Worm (Caenorhabditis elegans) whole organism, young adult: Measurements from ENCODE around the gene T01E8.1.

Experiments used
- F23B12.7 ChIP-seq: sonication (generic microtip); optimal IDR thresholded peaks from 2 replicates; lab custom pipeline; 2017; ENCODE audit warnings: missing genetic modification characterization, mild to moderate bottlenecking, missing compliant biosample characterization, antibody characterized with exemption, moderate library complexity; ENCODE audit not compliant: insufficient read depth
- F49E8.2 ChIP-seq: sonication (generic microtip); optimal IDR thresholded peaks from 3 replicates; lab custom pipeline; 2017; ENCODE audit warnings: missing genetic modification characterization, mild to moderate bottlenecking, missing compliant biosample characterization, antibody characterized with exemption, moderate library complexity; ENCODE audit not compliant: insufficient read depth
- F57C9.4 ChIP-seq: sonication (generic microtip); optimal IDR thresholded peaks from 2 replicates; lab custom pipeline; 2017; ENCODE audit warnings: mild to moderate bottlenecking, missing genetic modification characterization, missing compliant biosample characterization
- K12H6.12 ChIP-seq: fragments of 200-800 bp; sonication (Bioruptor generic); optimal IDR thresholded peaks from 2 replicates; lab custom pipeline; 2018; ENCODE audit warnings: mild to moderate bottlenecking, missing genetic modification characterization, missing compliant biosample characterization
- Y53F4B.3 ChIP-seq: fragments of 200-800 bp; sonication (Bioruptor generic); IDR thresholded peaks from 2 replicates; pipeline ENCODE4 v1.3.6; 2022; ENCODE audit warnings: missing genetic modification reagents, missing genetic modification characterization, missing compliant biosample characterization
- Y95B8A.8 ChIP-seq: fragments of 200-800 bp; sonication (Bioruptor generic); IDR thresholded peaks from 2 replicates; pipeline ENCODE4 v1.3.6; 2022; ENCODE audit warnings: missing genetic modification reagents, missing genetic modification characterization, missing compliant biosample characterization
- atf-7 ChIP-seq: sonication (generic microtip); optimal IDR thresholded peaks from 2 replicates; lab custom pipeline; 2017; ENCODE audit warnings: mild to moderate bottlenecking, missing genetic modification characterization, missing compliant biosample characterization
- ets-4 ChIP-seq: fragments of 200-800 bp; sonication (Bioruptor generic); optimal IDR thresholded peaks from 2 replicates; lab custom pipeline; 2018; ENCODE audit warnings: mild to moderate bottlenecking, missing genetic modification characterization, missing compliant biosample characterization
- him-1 ChIP-seq: sonication (generic microtip); optimal IDR thresholded peaks from 2 replicates; lab custom pipeline; 2016; ENCODE audit warnings: missing genotype, missing genetic modification reagents, missing genetic modification characterization, missing compliant biosample characterization
- pha-4 ChIP-seq: fragments of 150-350 bp; sonication (generic microtip); optimal IDR thresholded peaks from 2 replicates; lab custom pipeline; 2014; ENCODE audit warnings: missing biosample characterization, missing genetic modification reagents, missing genetic modification characterization
- snpc-4 ChIP-seq, 5 experiments: fragments of 150-350 bp in 1 of 5; sonication (generic microtip) in 4 of 5; optimal IDR thresholded peaks; 2 replicates each; lab custom pipeline; 2014 to 2018; ENCODE audit warnings: missing genetic modification characterization in 5 of 5, missing biosample characterization in 3 of 5, antibody characterized with exemption in 2 of 5, mild to moderate bottlenecking in 2 of 5, missing compliant biosample characterization in 2 of 5, missing genotype in 2 of 5, moderate library complexity in 2 of 5, missing genetic modification reagents in 1 of 5
- unc-62 ChIP-seq: fragments of 150-350 bp; optimal IDR thresholded peaks from 2 replicates; lab custom pipeline; 2014; ENCODE audit warnings: missing biosample characterization, missing genetic modification reagents, missing genetic modification characterization
- xnd-1 ChIP-seq: sonication (generic microtip); optimal IDR thresholded peaks from 2 replicates; lab custom pipeline; 2016; ENCODE audit warnings: missing genotype, missing genetic modification reagents, missing genetic modification characterization, missing compliant biosample characterization
- ztf-3 ChIP-seq: fragments of 200-800 bp; sonication (Bioruptor generic); optimal IDR thresholded peaks from 2 replicates; lab custom pipeline; 2018; ENCODE audit warnings: mild to moderate bottlenecking, missing genetic modification characterization, missing compliant biosample characterization

DNA sequence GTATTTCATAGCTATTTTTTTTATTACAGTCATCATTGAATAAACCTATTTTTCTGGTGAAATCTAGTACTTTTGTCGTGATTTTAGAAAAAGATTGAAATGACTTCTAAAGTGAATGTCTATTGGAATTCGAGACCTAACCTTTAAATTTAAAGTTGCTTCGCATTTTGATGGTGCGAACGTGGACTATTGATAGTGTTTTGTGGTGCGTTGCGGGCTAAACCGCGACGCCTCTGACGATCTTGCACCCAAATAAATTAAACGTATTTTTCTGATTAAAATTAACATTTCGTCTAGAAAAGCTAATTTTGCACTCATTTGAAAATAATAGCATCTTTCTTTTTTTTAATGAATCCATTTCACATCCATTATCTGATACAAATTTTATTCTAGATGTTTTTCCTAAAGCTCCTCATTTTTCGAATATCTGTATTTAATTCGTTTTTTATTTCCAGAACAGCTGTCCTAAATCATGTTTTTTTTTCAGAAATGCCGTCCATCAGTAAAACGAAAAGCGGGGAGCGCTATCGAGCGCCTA is 34.0 kb upstream of the T01E8.1 start, which contains the start of gene wbp-11:
- no peak for TF ChIP-seq snpc-4 (GFP tag; optimal IDR thresholded peaks at IDR 0.05; lab: Kevin White, UChicago)
- TF ChIP-seq snpc-4 (tag; optimal IDR thresholded peaks at IDR 0.05; lab: Kevin White, UChicago) = no peak
- no peak for TF ChIP-seq ets-4
- no peak for TF ChIP-seq xnd-1 (tag; lab: Kevin White, UChicago)
- no peak for TF ChIP-seq F57C9.4 (tag; lab: Kevin White, UChicago)
- no peak for TF ChIP-seq unc-62 (GFP tag; lab: Kevin White, UChicago)
- TF ChIP-seq atf-7 = no peak
- no peak for TF ChIP-seq K12H6.12 (tag; lab: Kevin White, UChicago)
- no peak for TF ChIP-seq pha-4
- TF ChIP-seq Y53F4B.3 (GFP tag; lab: Robert Waterston, UW) = no peak
- no peak for TF ChIP-seq F23B12.7 (tag; lab: Kevin White, UChicago)
- peak; percentile 25 for TF ChIP-seq F49E8.2 (tag; lab: Kevin White, UChicago)
- TF ChIP-seq ztf-3 (GFP tag; lab: Kevin White, UChicago) = no peak
- TF ChIP-seq Y95B8A.8 (GFP tag; lab: Robert Waterston, UW) = no peak
- TF ChIP-seq him-1 (tag; lab: Kevin White, UChicago) = no peak
